Worm (Caenorhabditis elegans): Measurements from ENCODE around the gene C01G10.10.
"Not testable (repeated sequence)": the region's sequence is repeated elsewhere in the genome, so short reads cannot be mapped to it uniquely, and the experiment has no call there.

Gene C01G10.10

DNA sequence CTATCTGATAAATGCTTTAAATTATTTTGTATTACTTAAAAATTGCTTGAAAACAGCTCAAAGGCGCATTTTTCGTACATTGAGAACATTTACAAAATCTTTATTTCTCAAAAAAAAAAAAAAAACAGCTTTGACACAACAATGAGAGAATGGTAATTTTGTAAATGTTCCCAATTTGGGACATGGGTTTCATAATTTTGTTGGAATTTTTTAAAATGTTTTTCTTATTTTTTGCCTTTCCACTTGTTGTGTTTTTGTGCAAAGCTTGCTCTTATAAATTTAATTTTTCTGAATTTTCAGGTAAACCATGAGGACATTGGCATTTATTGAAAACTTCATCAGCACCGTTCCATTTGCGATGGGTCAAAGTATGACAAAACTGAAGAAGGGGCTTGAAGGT is 29.4 kb upstream of the C01G10.10 start, which contains the start of gene T01G5.7:
Gene T01G5.7, plus strand, starts transcription at position 301 of the 400 bp plus-strand sequence.
- no peak for TF ChIP-seq lin-39 (tag; optimal IDR thresholded peaks at IDR 0.05)

DNA sequence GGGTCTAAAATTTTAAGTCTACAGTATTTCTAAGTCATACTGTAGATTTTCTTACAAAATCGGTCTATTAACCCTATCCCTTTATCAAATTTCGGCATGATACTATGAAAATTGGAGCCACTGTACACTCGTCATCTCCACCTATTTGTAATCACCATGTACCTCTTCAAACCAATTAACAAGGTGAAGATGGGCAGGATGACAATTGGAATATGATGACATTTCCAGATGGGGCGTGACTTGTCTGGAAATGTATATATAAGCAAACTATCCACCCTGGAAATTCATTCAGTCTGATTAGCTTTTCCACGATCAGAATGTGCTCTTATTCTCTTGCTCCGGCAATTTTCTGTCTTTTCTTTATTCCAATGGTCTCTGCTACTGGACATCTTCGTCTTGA is 27.0 kb upstream of the C01G10.10 start, which contains the start of gene Y75B12A.2:
Gene Y75B12A.2, plus strand, starts transcription at position 301 of the 400 bp plus-strand sequence.
- TF ChIP-seq sma-3 (GFP tag; optimal IDR thresholded peaks at IDR 0.05) (no peak), ceh-16 (tag; optimal IDR thresholded peaks at IDR 0.05) (no peak), unc-39 (tag; optimal IDR thresholded peaks at IDR 0.05) (no peak), ceh-82 (tag; optimal IDR thresholded peaks at IDR 0.05) (no peak), ztf-4 (tag; optimal IDR thresholded peaks at IDR 0.05) (no peak), snpc-4 (tag; optimal IDR thresholded peaks at IDR 0.05) (no peak), sma-9 (GFP tag; optimal IDR thresholded peaks at IDR 0.05) (no peak), sma-9 (tag; optimal IDR thresholded peaks at IDR 0.05) (no peak), nhr-12 (tag; optimal IDR thresholded peaks at IDR 0.05) (no peak), alr-1 (tag; optimal IDR thresholded peaks at IDR 0.05) (no peak), ztf-1 (GFP tag; conservative IDR thresholded peaks at IDR 0.05) (no peak), aly-2 (tag; optimal IDR thresholded peaks at IDR 0.05) (no peak), unc-62 (GFP tag; optimal IDR thresholded peaks at IDR 0.05) (no peak), peb-1 (tag; optimal IDR thresholded peaks at IDR 0.05) (no peak)

DNA sequence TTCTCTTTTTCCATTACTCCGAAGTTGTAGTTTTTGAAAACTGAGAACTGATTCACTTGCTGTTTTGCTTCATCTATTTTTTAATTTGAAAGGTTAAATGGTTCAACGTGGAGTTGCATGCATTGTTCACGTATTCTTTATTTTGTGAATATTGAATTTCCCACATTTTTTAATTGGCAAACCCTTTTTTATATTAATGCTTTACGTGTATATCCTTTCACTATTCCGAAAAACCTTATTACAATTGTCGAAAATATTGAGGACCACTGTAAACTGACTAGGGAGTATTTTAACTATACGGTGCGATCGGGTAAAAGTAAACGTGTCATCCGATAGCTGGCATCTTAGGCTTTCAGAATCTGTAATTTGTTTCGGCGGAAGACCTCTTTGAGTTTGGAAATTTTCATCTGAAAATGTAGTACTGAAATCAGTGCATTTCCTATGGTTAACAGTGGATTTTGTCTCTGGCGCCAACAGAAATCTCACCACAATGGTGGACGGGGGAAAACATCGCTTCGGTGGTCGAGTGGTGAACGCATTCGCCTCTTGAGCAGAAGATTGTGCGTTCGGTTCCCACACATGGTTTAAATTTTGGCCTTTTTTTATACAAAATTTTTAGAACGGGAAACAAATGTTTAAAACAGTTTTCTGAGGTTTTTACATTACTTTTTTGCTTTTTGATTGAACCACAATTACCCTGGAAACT is 23.8 kb upstream of the C01G10.10 start, which contains the start of gene C01G10.14:
Gene C01G10.14, minus strand, starts transcription at position 51 of the 706 bp plus-strand sequence.
- not testable (repeated sequence) for TF ChIP-seq lsy-2, nhr-21, ztf-4 (tag; optimal IDR thresholded peaks at IDR 0.05)

DNA sequence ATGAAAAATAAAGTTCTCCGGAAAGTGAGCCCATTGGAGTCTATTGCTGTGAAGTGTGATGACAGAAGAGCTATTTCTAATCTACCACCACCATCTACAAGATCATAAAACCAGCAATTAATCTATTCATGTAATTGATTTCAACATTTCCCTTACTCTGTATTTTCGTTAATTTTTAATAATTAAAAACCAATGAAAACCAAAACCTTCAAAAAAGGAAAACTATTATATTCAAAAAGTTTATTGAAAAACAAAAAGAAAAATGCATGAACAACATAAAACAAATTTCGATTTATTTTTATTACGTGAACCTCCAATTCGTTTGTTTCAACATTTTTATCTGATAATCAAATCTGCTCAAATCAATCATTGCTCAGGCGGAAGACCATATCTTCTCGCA is 17.2 kb upstream of the C01G10.10 start, which contains the start of gene C01G10.1:
Gene C01G10.1, plus strand, starts transcription at position 301 of the 400 bp plus-strand sequence.
- TF ChIP-seq nhr-21 (tag; optimal IDR thresholded peaks at IDR 0.05) (no peak), unc-62 (GFP tag; optimal IDR thresholded peaks at IDR 0.05) (no peak), peb-1 (tag; optimal IDR thresholded peaks at IDR 0.05) (no peak), aly-2 (tag; optimal IDR thresholded peaks at IDR 0.05) (no peak), R02D3.7 (tag; optimal IDR thresholded peaks at IDR 0.05) (no peak), blmp-1 (tag; optimal IDR thresholded peaks at IDR 0.05; ENCODE audit: insufficient read depth) (no peak), Y55F3AM.14 (GFP tag; optimal IDR thresholded peaks at IDR 0.05) (no peak), elt-3 (tag; optimal IDR thresholded peaks at IDR 0.05) (no peak), ceh-16 (tag; optimal IDR thresholded peaks at IDR 0.05) (no peak), lin-13 (GFP tag; optimal IDR thresholded peaks at IDR 0.05) (no peak), sem-4 (tag; optimal IDR thresholded peaks at IDR 0.05) (no peak), fos-1 (tag; optimal IDR thresholded peaks at IDR 0.05) (no peak), mdl-1 (tag; optimal IDR thresholded peaks at IDR 0.05) (no peak)

DNA sequence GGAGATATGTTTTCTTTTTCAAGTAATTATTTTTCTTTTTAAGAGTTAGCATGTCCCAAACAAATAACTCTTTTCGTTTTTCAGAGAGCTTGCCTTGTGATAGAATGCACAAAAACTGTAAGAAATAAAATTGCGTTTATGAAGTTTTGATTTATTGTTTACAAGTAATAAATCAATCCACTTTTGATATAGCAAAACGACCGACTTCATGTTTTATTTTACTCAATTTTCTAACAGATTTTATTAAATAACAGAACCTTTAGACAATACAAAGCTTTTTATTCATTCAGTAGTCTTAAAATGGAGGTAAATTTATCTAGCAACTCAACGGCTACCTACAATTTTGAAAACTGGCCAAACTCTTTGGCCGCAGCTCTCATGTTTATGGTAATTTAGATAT is 12.5 kb upstream of the C01G10.10 start, which contains the start of gene srx-78:
Gene srx-78, plus strand, starts transcription at position 301 of the 400 bp plus-strand sequence.
- TF ChIP-seq C34F6.9 (tag; optimal IDR thresholded peaks at IDR 0.05) (no peak), nhr-21 (tag; optimal IDR thresholded peaks at IDR 0.05) (no peak), nhr-129 (tag; optimal IDR thresholded peaks at IDR 0.05) (no peak), unc-55 (GFP tag; optimal IDR thresholded peaks at IDR 0.05) (no peak), mab-5 (tag; optimal IDR thresholded peaks at IDR 0.05) (no peak), mdl-1 (tag; optimal IDR thresholded peaks at IDR 0.05) (no peak), lin-11 (tag; optimal IDR thresholded peaks at IDR 0.05) (no peak), egl-27 (tag; optimal IDR thresholded peaks at IDR 0.05) (no peak), crh-2 (tag; optimal IDR thresholded peaks at IDR 0.05) (no peak)

DNA sequence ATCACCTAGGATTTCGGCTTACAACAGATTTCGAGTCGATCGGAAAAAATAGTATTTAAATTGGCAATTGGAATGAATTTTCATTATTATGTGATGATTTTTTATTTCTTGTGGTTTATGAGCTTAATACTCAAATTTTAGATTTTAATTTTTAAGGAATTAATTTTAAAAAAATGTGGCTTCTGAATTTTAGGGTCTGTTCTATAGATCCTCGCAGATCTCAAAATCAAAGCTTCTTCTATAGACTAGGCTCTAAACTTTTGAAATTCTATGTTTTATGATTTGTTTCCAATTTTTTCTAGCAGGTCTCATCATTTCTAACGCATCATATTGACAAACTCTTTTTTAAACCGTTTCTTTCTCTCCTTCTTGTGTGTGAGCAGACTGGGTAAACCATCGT is 10.4 kb upstream of the C01G10.10 start, which contains the start of gene txt-12:
Gene txt-12, plus strand, starts transcription at position 301 of the 400 bp plus-strand sequence.
- TF ChIP-seq elt-1 (tag; optimal IDR thresholded peaks at IDR 0.05): no peak
- no peak for TF ChIP-seq C34F6.9 (tag; optimal IDR thresholded peaks at IDR 0.05)
- no peak for TF ChIP-seq zag-1 (tag; optimal IDR thresholded peaks at IDR 0.05)
- no peak for TF ChIP-seq dmd-4 (tag; optimal IDR thresholded peaks at IDR 0.05)
